Worm (Caenorhabditis elegans) whole organism, L1 larva: ENCODE measurements around the gene cdc-42.

Experiments used
- C04F5.9 ChIP-seq: sonication (generic microtip); optimal IDR thresholded peaks from 2 replicates; lab custom pipeline; 2016; ENCODE audit warnings: missing genetic modification characterization, missing compliant biosample characterization
- C16A3.4 ChIP-seq: fragments of 150-350 bp; optimal IDR thresholded peaks from 2 replicates; lab custom pipeline; 2014; ENCODE audit warnings: missing biosample characterization, missing genetic modification characterization
- C34B4.2 ChIP-seq: sonication (generic microtip); optimal IDR thresholded peaks from 2 replicates; lab custom pipeline; 2017; ENCODE audit warnings: mild to moderate bottlenecking, missing genetic modification characterization, missing compliant biosample characterization
- Y116A8C.19 ChIP-seq: sonication (generic microtip); optimal IDR thresholded peaks from 2 replicates; lab custom pipeline; 2016; ENCODE audit warnings: missing compliant biosample characterization, missing genetic modification characterization, borderline replicate concordance
- aha-1 ChIP-seq: fragments of 150-350 bp; optimal IDR thresholded peaks from 2 replicates; lab custom pipeline; 2014; ENCODE audit warnings: missing biosample characterization, missing genetic modification characterization
- alr-1 ChIP-seq: fragments of 200-800 bp; sonication (Bioruptor generic); optimal IDR thresholded peaks from 2 replicates; lab custom pipeline; 2018; ENCODE audit warnings: borderline replicate concordance, mild to moderate bottlenecking, missing genetic modification characterization, missing compliant biosample characterization
- aly-2 ChIP-seq: fragments of 150-350 bp; optimal IDR thresholded peaks from 2 replicates; lab custom pipeline; 2014; ENCODE audit warnings: missing biosample characterization, missing genetic modification characterization
- ceh-82 ChIP-seq, 3 experiments: fragments of 150-350 bp in 1 of 3; sonication (generic microtip) in 2 of 3; optimal IDR thresholded peaks; 2 replicates each; lab custom pipeline; 2014 to 2017; ENCODE audit warnings: missing biosample characterization in 3 of 3, missing genetic modification characterization in 3 of 3
- ceh-88 ChIP-seq: fragments of 200-800 bp; sonication (Bioruptor generic); IDR thresholded peaks from 2 replicates; pipeline ENCODE4 v1.3.6; 2022; ENCODE audit warnings: missing genetic modification characterization, missing compliant biosample characterization
- ces-1 ChIP-seq: fragments of 150-350 bp; optimal IDR thresholded peaks from 2 replicates; lab custom pipeline; 2014; ENCODE audit warnings: missing biosample characterization, missing genetic modification reagents, missing genetic modification characterization
- dpl-1 ChIP-seq, 3 experiments: fragments of 150-350 bp in 2 of 3; sonication (generic microtip) in 1 of 3; optimal IDR thresholded peaks; 2 replicates each; lab custom pipeline; 2014 to 2017; ENCODE audit warnings: missing biosample characterization in 3 of 3, missing genetic modification characterization in 3 of 3, missing genetic modification reagents in 3 of 3
- dsc-1 ChIP-seq: sonication (generic microtip); optimal IDR thresholded peaks from 2 replicates; lab custom pipeline; 2016; ENCODE audit warnings: mild to moderate bottlenecking, missing genetic modification characterization, missing compliant biosample characterization
- egl-27 ChIP-seq, 2 experiments: fragments of 150-350 bp in 1 of 2; sonication (generic microtip); optimal IDR thresholded peaks; 3 replicates each; lab custom pipeline; 2017 to 2018; ENCODE audit warnings: missing biosample characterization in 2 of 2, missing genetic modification characterization in 2 of 2, missing genetic modification reagents in 2 of 2
- elt-2 ChIP-seq: sonication (generic microtip); optimal IDR thresholded peaks from 2 replicates; lab custom pipeline; 2016; ENCODE audit warnings: missing genetic modification characterization, mild to moderate bottlenecking, inconsistent platforms, missing compliant biosample characterization, missing genetic modification reagents
- fkh-10 ChIP-seq: sonication (generic microtip); optimal IDR thresholded peaks from 2 replicates; lab custom pipeline; 2017; ENCODE audit warnings: missing biosample characterization, missing genetic modification reagents, missing genetic modification characterization
- fkh-4 ChIP-seq: sonication (generic microtip); optimal IDR thresholded peaks from 2 replicates; lab custom pipeline; 2016; ENCODE audit warnings: missing compliant biosample characterization, missing genetic modification characterization, borderline replicate concordance
- fos-1 ChIP-seq: fragments of 150-350 bp; optimal IDR thresholded peaks from 2 replicates; lab custom pipeline; 2014; ENCODE audit warnings: missing biosample characterization, missing genetic modification characterization
- hlh-17 ChIP-seq: fragments of 200-800 bp; sonication (Bioruptor generic); optimal IDR thresholded peaks from 2 replicates; lab custom pipeline; 2018; ENCODE audit warnings: missing genetic modification characterization, mild to moderate bottlenecking, missing compliant biosample characterization, moderate library complexity, borderline replicate concordance
- hpl-2 ChIP-seq: fragments of 150-350 bp; optimal IDR thresholded peaks from 2 replicates; lab custom pipeline; 2014; ENCODE audit warnings: missing biosample characterization, missing genetic modification reagents, missing genetic modification characterization
- irx-1 ChIP-seq: sonication (generic microtip); optimal IDR thresholded peaks from 2 replicates; lab custom pipeline; 2016; ENCODE audit warnings: missing genetic modification characterization, missing compliant biosample characterization
- isw-1 ChIP-seq: fragments of 200-800 bp; sonication (Bioruptor generic); IDR thresholded peaks from 2 replicates; pipeline ENCODE4 v1.3.6; 2022; ENCODE audit warnings: missing genetic modification characterization, missing compliant biosample characterization
- lin-14 ChIP-seq: fragments of 200-800 bp; sonication (Bioruptor generic); optimal IDR thresholded peaks from 2 replicates; lab custom pipeline; 2018; ENCODE audit warnings: mild to moderate bottlenecking, missing genetic modification characterization, moderate library complexity, missing compliant biosample characterization
- lin-15B ChIP-seq: fragments of 150-350 bp; sonication (generic microtip); optimal IDR thresholded peaks from 3 replicates; lab custom pipeline; 2014; ENCODE audit warnings: missing biosample characterization, missing genetic modification characterization
- lir-3 ChIP-seq: sonication (generic microtip); optimal IDR thresholded peaks from 2 replicates; lab custom pipeline; 2016; ENCODE audit warnings: mild to moderate bottlenecking, missing genetic modification characterization, moderate library complexity, missing compliant biosample characterization; ENCODE audit not compliant: poor library complexity
- lsy-2 ChIP-seq, 2 experiments: fragments of 150-350 bp; optimal IDR thresholded peaks; 2 replicates each; lab custom pipeline; 2014; ENCODE audit warnings: missing biosample characterization in 2 of 2, missing genetic modification characterization in 2 of 2
- mab-9 ChIP-seq: fragments of 200-800 bp; sonication (Bioruptor generic); IDR thresholded peaks from 2 replicates; pipeline ENCODE4 v1.3.6; 2022; ENCODE audit warnings: missing genetic modification reagents, missing genetic modification characterization, missing compliant biosample characterization
- mdl-1 ChIP-seq, 2 experiments: fragments of 150-350 bp; optimal IDR thresholded peaks; 2 replicates each; lab custom pipeline; 2014 to 2017; ENCODE audit warnings: missing biosample characterization in 2 of 2, missing genetic modification characterization in 2 of 2, inconsistent platforms in 1 of 2
- mep-1 ChIP-seq: fragments of 150-350 bp; optimal IDR thresholded peaks from 2 replicates; lab custom pipeline; 2014; ENCODE audit warnings: missing biosample characterization, missing genetic modification characterization
- nhr-11 ChIP-seq: fragments of 150-350 bp; optimal IDR thresholded peaks from 2 replicates; lab custom pipeline; 2014; ENCODE audit warnings: missing biosample characterization, missing genetic modification characterization
- nhr-12 ChIP-seq: sonication (generic microtip); optimal IDR thresholded peaks from 2 replicates; lab custom pipeline; 2017; ENCODE audit warnings: missing biosample characterization, missing genetic modification characterization
- nhr-71 ChIP-seq: sonication (generic microtip); optimal IDR thresholded peaks from 2 replicates; lab custom pipeline; 2016; ENCODE audit warnings: mild to moderate bottlenecking, missing genetic modification characterization, moderate library complexity, missing compliant biosample characterization
- nhr-76 ChIP-seq: sonication (generic microtip); optimal IDR thresholded peaks from 2 replicates; lab custom pipeline; 2017; ENCODE audit warnings: missing biosample characterization, missing genetic modification characterization
- nhr-84 ChIP-seq: sonication (generic microtip); optimal IDR thresholded peaks from 2 replicates; lab custom pipeline; 2017; ENCODE audit warnings: missing biosample characterization, missing genetic modification characterization
- nhr-85 ChIP-seq: sonication (generic microtip); peaks from one replicate; lab custom pipeline; 2016; ENCODE audit warnings: missing genetic modification characterization, inconsistent platforms, missing compliant biosample characterization
- nhr-90 ChIP-seq: sonication (generic microtip); optimal IDR thresholded peaks from 2 replicates; lab custom pipeline; 2016; ENCODE audit warnings: mild to moderate bottlenecking, missing genetic modification characterization, missing compliant biosample characterization; ENCODE audit not compliant: poor library complexity
- pax-3 ChIP-seq: fragments of 200-800 bp; sonication (Bioruptor generic); optimal IDR thresholded peaks from 2 replicates; lab custom pipeline; 2018; ENCODE audit warnings: mild to moderate bottlenecking, missing genetic modification characterization, moderate library complexity, missing compliant biosample characterization
- skn-1 ChIP-seq: fragments of 150-350 bp; optimal IDR thresholded peaks from 2 replicates; lab custom pipeline; 2014; ENCODE audit warnings: missing biosample characterization, missing genetic modification characterization
- snpc-4 ChIP-seq: fragments of 150-350 bp; optimal IDR thresholded peaks from 2 replicates; lab custom pipeline; 2014; ENCODE audit warnings: missing biosample characterization, missing genetic modification characterization
- snu-23 ChIP-seq: sonication (generic microtip); optimal IDR thresholded peaks from 2 replicates; lab custom pipeline; 2016; ENCODE audit warnings: missing genetic modification characterization, missing compliant biosample characterization
- sox-4 ChIP-seq: sonication (generic microtip); optimal IDR thresholded peaks from 2 replicates; lab custom pipeline; 2016; ENCODE audit warnings: missing genetic modification characterization, missing compliant biosample characterization
- sptf-1 ChIP-seq: fragments of 150-350 bp; optimal IDR thresholded peaks from 2 replicates; lab custom pipeline; 2014; ENCODE audit warnings: missing biosample characterization, missing genetic modification characterization
- sup-37 ChIP-seq: fragments of 200-800 bp; sonication (Bioruptor generic); optimal IDR thresholded peaks from 2 replicates; lab custom pipeline; 2018; ENCODE audit warnings: mild to moderate bottlenecking, missing genetic modification characterization, missing compliant biosample characterization
- tlp-1 ChIP-seq: fragments of 150-350 bp; optimal IDR thresholded peaks from 2 replicates; lab custom pipeline; 2014; ENCODE audit warnings: missing biosample characterization, missing genetic modification characterization
- unc-86 ChIP-seq: sonication (generic microtip); optimal IDR thresholded peaks from 2 replicates; lab custom pipeline; 2016; ENCODE audit warnings: missing genetic modification characterization, missing compliant biosample characterization
- unc-98 ChIP-seq: fragments of 200-800 bp; sonication (Bioruptor generic); IDR thresholded peaks from 2 replicates; pipeline ENCODE4 v1.3.6; 2022; ENCODE audit warnings: missing genetic modification characterization, missing compliant biosample characterization
- ztf-11 ChIP-seq, 2 experiments: sonication (generic microtip); optimal IDR thresholded peaks; 2 replicates each; lab custom pipeline; 2016 to 2017; ENCODE audit warnings: missing genetic modification characterization in 2 of 2, missing biosample characterization in 1 of 2, missing compliant biosample characterization in 1 of 2
- ztf-4 ChIP-seq: fragments of 150-350 bp; optimal IDR thresholded peaks from 2 replicates; lab custom pipeline; 2014; ENCODE audit warnings: missing biosample characterization, missing genetic modification characterization

cdc-42 gene

ce11 chrII:7615318-7615891 lies 847 bp upstream of the cdc-42 start (continued):
- TF ChIP-seq mdl-1 (tag; optimal IDR thresholded peaks at IDR 0.05; lab: Kevin White, UChicago): no peak
- no peak for TF ChIP-seq fkh-10 (GFP tag; lab: Kevin White, UChicago)
- TF ChIP-seq C34B4.2 (tag; lab: Kevin White, UChicago): no peak
- no peak for TF ChIP-seq isw-1
- TF ChIP-seq ztf-11 (tag; optimal IDR thresholded peaks at IDR 0.05; lab: Kevin White, UChicago): no peak
- TF ChIP-seq nhr-85 (tag; lab: Kevin White, UChicago): no peak
- no peak for TF ChIP-seq ces-1 (GFP tag; lab: Kevin White, UChicago)
- no peak for TF ChIP-seq nhr-84 (tag; lab: Kevin White, UChicago)
- no peak for TF ChIP-seq nhr-12 (tag; lab: Kevin White, UChicago)
- no peak for TF ChIP-seq sptf-1 (tag; lab: Kevin White, UChicago)
- TF ChIP-seq ztf-4: no peak
- no peak for TF ChIP-seq ceh-88 (GFP tag; lab: Robert Waterston, UW)
- TF ChIP-seq egl-27 (tag; optimal IDR thresholded peaks at IDR 0.05; lab: Kevin White, UChicago): no peak
- no peak for TF ChIP-seq C04F5.9 (tag; lab: Kevin White, UChicago)
- no peak for TF ChIP-seq elt-2 (tag; lab: Kevin White, UChicago)
- no peak for TF ChIP-seq alr-1 (tag; lab: Kevin White, UChicago)
- TF ChIP-seq sup-37 (GFP tag; lab: Kevin White, UChicago): no peak
- TF ChIP-seq mep-1 (tag; lab: Kevin White, UChicago): peak; percentile 17
- TF ChIP-seq sox-4 (tag; lab: Kevin White, UChicago): no peak
- TF ChIP-seq snpc-4: no peak
- TF ChIP-seq nhr-76 (tag; lab: Kevin White, UChicago): no peak
- peak; percentile 45 for TF ChIP-seq nhr-71
- TF ChIP-seq unc-86: no peak
- TF ChIP-seq fkh-4 (tag; lab: Kevin White, UChicago): no peak
- TF ChIP-seq lin-15B (tag; lab: Kevin White, UChicago): no peak
- TF ChIP-seq dpl-1 (GFP tag; optimal IDR thresholded peaks at IDR 0.05; lab: Kevin White, UChicago): peak in 1 of 3 experiments; percentile 10
- TF ChIP-seq aly-2 (tag; lab: Kevin White, UChicago): no peak
- no peak for TF ChIP-seq skn-1 (tag; lab: Kevin White, UChicago)
- no peak for TF ChIP-seq nhr-90
- peak; percentile 10 to 48 for TF ChIP-seq lsy-2 (tag; optimal IDR thresholded peaks at IDR 0.05; lab: Kevin White, UChicago)
- TF ChIP-seq Y116A8C.19 (tag; lab: Kevin White, UChicago): no peak
- no peak for TF ChIP-seq ceh-82 (tag; optimal IDR thresholded peaks at IDR 0.05; lab: Kevin White, UChicago)
- no peak for TF ChIP-seq hpl-2 (GFP tag; lab: Kevin White, UChicago)
- TF ChIP-seq lir-3: no peak
- TF ChIP-seq irx-1 (tag; lab: Kevin White, UChicago): no peak
- no peak for TF ChIP-seq mab-9 (GFP tag; lab: Robert Waterston, UW)
- TF ChIP-seq pax-3 (tag; lab: Kevin White, UChicago): no peak
- TF ChIP-seq tlp-1 (tag; lab: Kevin White, UChicago): no peak
- TF ChIP-seq fos-1 (tag; lab: Kevin White, UChicago): no peak
- peak; percentile 40 for TF ChIP-seq snu-23 (GFP tag; lab: Kevin White, UChicago)
- no peak for TF ChIP-seq aha-1 (tag; lab: Kevin White, UChicago)
- TF ChIP-seq nhr-11 (tag; lab: Kevin White, UChicago): no peak
- peak; percentile 4 for TF ChIP-seq C16A3.4 (tag; lab: Kevin White, UChicago)
- TF ChIP-seq hlh-17 (GFP tag; lab: Kevin White, UChicago): no peak
- no peak for TF ChIP-seq unc-98 (GFP tag; lab: Robert Waterston, UW)
- TF ChIP-seq dsc-1 (tag; lab: Kevin White, UChicago): no peak
- TF ChIP-seq lin-14: peak; percentile 32
